Worm (Caenorhabditis elegans) whole organism, L1 larva: Measurements from ENCODE around the gene parp-2.

Experiments used
- C04F5.9 ChIP-seq: sonication (generic microtip); optimal IDR thresholded peaks from 2 replicates; lab custom pipeline; 2016; ENCODE audit warnings: missing genetic modification characterization, missing compliant biosample characterization
- C16A3.4 ChIP-seq: fragments of 150-350 bp; optimal IDR thresholded peaks from 2 replicates; lab custom pipeline; 2014; ENCODE audit warnings: missing biosample characterization, missing genetic modification characterization
- C34B4.2 ChIP-seq: sonication (generic microtip); optimal IDR thresholded peaks from 2 replicates; lab custom pipeline; 2017; ENCODE audit warnings: mild to moderate bottlenecking, missing genetic modification characterization, missing compliant biosample characterization
- Y116A8C.19 ChIP-seq: sonication (generic microtip); optimal IDR thresholded peaks from 2 replicates; lab custom pipeline; 2016; ENCODE audit warnings: missing compliant biosample characterization, missing genetic modification characterization, borderline replicate concordance
- aha-1 ChIP-seq: fragments of 150-350 bp; optimal IDR thresholded peaks from 2 replicates; lab custom pipeline; 2014; ENCODE audit warnings: missing biosample characterization, missing genetic modification characterization
- alr-1 ChIP-seq: fragments of 200-800 bp; sonication (Bioruptor generic); optimal IDR thresholded peaks from 2 replicates; lab custom pipeline; 2018; ENCODE audit warnings: borderline replicate concordance, mild to moderate bottlenecking, missing genetic modification characterization, missing compliant biosample characterization
- blmp-1 ChIP-seq: fragments of 150-350 bp; optimal IDR thresholded peaks from 2 replicates; lab custom pipeline; 2014; ENCODE audit warnings: missing biosample characterization, missing genetic modification characterization
- ceh-8 ChIP-seq: fragments of 200-800 bp; sonication (Bioruptor generic); optimal IDR thresholded peaks from 2 replicates; lab custom pipeline; 2018; ENCODE audit warnings: mild to moderate bottlenecking, missing genetic modification characterization, moderate library complexity, missing compliant biosample characterization
- ceh-90 ChIP-seq: sonication (generic microtip); optimal IDR thresholded peaks from 2 replicates; lab custom pipeline; 2016; ENCODE audit warnings: missing genetic modification characterization, missing compliant biosample characterization
- ces-1 ChIP-seq: fragments of 150-350 bp; optimal IDR thresholded peaks from 2 replicates; lab custom pipeline; 2014; ENCODE audit warnings: missing biosample characterization, missing genetic modification reagents, missing genetic modification characterization
- dpl-1 ChIP-seq, 3 experiments: fragments of 150-350 bp in 2 of 3; sonication (generic microtip) in 1 of 3; optimal IDR thresholded peaks; 2 replicates each; lab custom pipeline; 2014 to 2017; ENCODE audit warnings: missing biosample characterization in 3 of 3, missing genetic modification characterization in 3 of 3, missing genetic modification reagents in 3 of 3
- dsc-1 ChIP-seq: sonication (generic microtip); optimal IDR thresholded peaks from 2 replicates; lab custom pipeline; 2016; ENCODE audit warnings: mild to moderate bottlenecking, missing genetic modification characterization, missing compliant biosample characterization
- efl-3 ChIP-seq: fragments of 200-800 bp; sonication (Bioruptor generic); optimal IDR thresholded peaks from 2 replicates; lab custom pipeline; 2018; ENCODE audit warnings: mild to moderate bottlenecking, missing genetic modification characterization, missing compliant biosample characterization
- egl-13 ChIP-seq: sonication (generic microtip); optimal IDR thresholded peaks from 2 replicates; lab custom pipeline; 2016; ENCODE audit warnings: missing genotype, missing genetic modification reagents, missing genetic modification characterization, missing compliant biosample characterization
- egl-27 ChIP-seq, 2 experiments: fragments of 150-350 bp in 1 of 2; sonication (generic microtip); optimal IDR thresholded peaks; 3 replicates each; lab custom pipeline; 2017 to 2018; ENCODE audit warnings: missing biosample characterization in 2 of 2, missing genetic modification characterization in 2 of 2, missing genetic modification reagents in 2 of 2
- elt-2 ChIP-seq: sonication (generic microtip); optimal IDR thresholded peaks from 2 replicates; lab custom pipeline; 2016; ENCODE audit warnings: missing genetic modification characterization, mild to moderate bottlenecking, inconsistent platforms, missing compliant biosample characterization, missing genetic modification reagents
- ets-5 ChIP-seq: fragments of 200-800 bp; sonication (Bioruptor generic); IDR thresholded peaks from 2 replicates; pipeline ENCODE4 v1.3.6; 2022; ENCODE audit warnings: missing genetic modification characterization, missing compliant biosample characterization
- fos-1 ChIP-seq: fragments of 150-350 bp; optimal IDR thresholded peaks from 2 replicates; lab custom pipeline; 2014; ENCODE audit warnings: missing biosample characterization, missing genetic modification characterization
- grh-1 ChIP-seq: fragments of 200-800 bp; sonication (Bioruptor generic); IDR thresholded peaks from 2 replicates; pipeline ENCODE4 v1.3.6; 2022; ENCODE audit warnings: missing genetic modification reagents, missing genetic modification characterization, missing compliant biosample characterization
- hlh-17 ChIP-seq: fragments of 200-800 bp; sonication (Bioruptor generic); optimal IDR thresholded peaks from 2 replicates; lab custom pipeline; 2018; ENCODE audit warnings: missing genetic modification characterization, mild to moderate bottlenecking, missing compliant biosample characterization, moderate library complexity, borderline replicate concordance
- irx-1 ChIP-seq: sonication (generic microtip); optimal IDR thresholded peaks from 2 replicates; lab custom pipeline; 2016; ENCODE audit warnings: missing genetic modification characterization, missing compliant biosample characterization
- isw-1 ChIP-seq: fragments of 200-800 bp; sonication (Bioruptor generic); IDR thresholded peaks from 2 replicates; pipeline ENCODE4 v1.3.6; 2022; ENCODE audit warnings: missing genetic modification characterization, missing compliant biosample characterization
- lin-13 ChIP-seq: fragments of 150-350 bp; optimal IDR thresholded peaks from 2 replicates; lab custom pipeline; 2014; ENCODE audit warnings: missing biosample characterization, missing genetic modification reagents, missing genetic modification characterization
- lin-14 ChIP-seq: fragments of 200-800 bp; sonication (Bioruptor generic); optimal IDR thresholded peaks from 2 replicates; lab custom pipeline; 2018; ENCODE audit warnings: mild to moderate bottlenecking, missing genetic modification characterization, moderate library complexity, missing compliant biosample characterization
- lin-39 ChIP-seq: fragments of 150-350 bp; optimal IDR thresholded peaks from 2 replicates; lab custom pipeline; 2014; ENCODE audit warnings: missing biosample characterization, missing genetic modification reagents, missing genetic modification characterization
- lir-3 ChIP-seq: sonication (generic microtip); optimal IDR thresholded peaks from 2 replicates; lab custom pipeline; 2016; ENCODE audit warnings: mild to moderate bottlenecking, missing genetic modification characterization, moderate library complexity, missing compliant biosample characterization; ENCODE audit not compliant: poor library complexity
- lsy-2 ChIP-seq, 2 experiments: fragments of 150-350 bp; optimal IDR thresholded peaks; 2 replicates each; lab custom pipeline; 2014; ENCODE audit warnings: missing biosample characterization in 2 of 2, missing genetic modification characterization in 2 of 2
- mdl-1 ChIP-seq, 2 experiments: fragments of 150-350 bp; optimal IDR thresholded peaks; 2 replicates each; lab custom pipeline; 2014 to 2017; ENCODE audit warnings: missing biosample characterization in 2 of 2, missing genetic modification characterization in 2 of 2, inconsistent platforms in 1 of 2
- mef-2 ChIP-seq: fragments of 150-350 bp; optimal IDR thresholded peaks from 2 replicates; lab custom pipeline; 2014; ENCODE audit warnings: missing biosample characterization, missing genetic modification characterization
- nhr-19 ChIP-seq: fragments of 200-800 bp; sonication (Bioruptor generic); conservative IDR thresholded peaks from 2 replicates; pipeline ENCODE4 v1.3.6; 2022; ENCODE audit warnings: missing genetic modification characterization, missing compliant biosample characterization
- nhr-20 ChIP-seq: sonication (generic microtip); optimal IDR thresholded peaks from 2 replicates; lab custom pipeline; 2016; ENCODE audit warnings: mild to moderate bottlenecking, missing genetic modification characterization, missing compliant biosample characterization
- nhr-28 ChIP-seq: fragments of 150-350 bp; optimal IDR thresholded peaks from 2 replicates; lab custom pipeline; 2014; ENCODE audit warnings: missing biosample characterization, missing genetic modification characterization
- nhr-71 ChIP-seq: sonication (generic microtip); optimal IDR thresholded peaks from 2 replicates; lab custom pipeline; 2016; ENCODE audit warnings: mild to moderate bottlenecking, missing genetic modification characterization, moderate library complexity, missing compliant biosample characterization
- nhr-76 ChIP-seq: sonication (generic microtip); optimal IDR thresholded peaks from 2 replicates; lab custom pipeline; 2017; ENCODE audit warnings: missing biosample characterization, missing genetic modification characterization
- nhr-77 ChIP-seq: fragments of 150-350 bp; optimal IDR thresholded peaks from 2 replicates; lab custom pipeline; 2014; ENCODE audit warnings: missing biosample characterization, missing genetic modification characterization
- nhr-84 ChIP-seq: sonication (generic microtip); optimal IDR thresholded peaks from 2 replicates; lab custom pipeline; 2017; ENCODE audit warnings: missing biosample characterization, missing genetic modification characterization
- nhr-90 ChIP-seq: sonication (generic microtip); optimal IDR thresholded peaks from 2 replicates; lab custom pipeline; 2016; ENCODE audit warnings: mild to moderate bottlenecking, missing genetic modification characterization, missing compliant biosample characterization; ENCODE audit not compliant: poor library complexity
- pag-3 ChIP-seq: sonication (generic microtip); optimal IDR thresholded peaks from 2 replicates; lab custom pipeline; 2017; ENCODE audit warnings: missing genetic modification characterization, mild to moderate bottlenecking, missing compliant biosample characterization, antibody characterized with exemption, borderline replicate concordance; ENCODE audit not compliant: insufficient read depth
- skn-1 ChIP-seq: fragments of 150-350 bp; optimal IDR thresholded peaks from 2 replicates; lab custom pipeline; 2014; ENCODE audit warnings: missing biosample characterization, missing genetic modification characterization
- snu-23 ChIP-seq: sonication (generic microtip); optimal IDR thresholded peaks from 2 replicates; lab custom pipeline; 2016; ENCODE audit warnings: missing genetic modification characterization, missing compliant biosample characterization
- sox-4 ChIP-seq: sonication (generic microtip); optimal IDR thresholded peaks from 2 replicates; lab custom pipeline; 2016; ENCODE audit warnings: missing genetic modification characterization, missing compliant biosample characterization
- sup-37 ChIP-seq: fragments of 200-800 bp; sonication (Bioruptor generic); optimal IDR thresholded peaks from 2 replicates; lab custom pipeline; 2018; ENCODE audit warnings: mild to moderate bottlenecking, missing genetic modification characterization, missing compliant biosample characterization
- unc-130 ChIP-seq: fragments of 150-350 bp; optimal IDR thresholded peaks from 2 replicates; lab custom pipeline; 2017; ENCODE audit warnings: missing biosample characterization, missing genetic modification characterization, inconsistent platforms
- unc-30 ChIP-seq: sonication (generic microtip); optimal IDR thresholded peaks from 2 replicates; lab custom pipeline; 2017; ENCODE audit warnings: missing biosample characterization, missing genetic modification characterization
- unc-86 ChIP-seq: sonication (generic microtip); optimal IDR thresholded peaks from 2 replicates; lab custom pipeline; 2016; ENCODE audit warnings: missing genetic modification characterization, missing compliant biosample characterization
- unc-98 ChIP-seq: fragments of 200-800 bp; sonication (Bioruptor generic); IDR thresholded peaks from 2 replicates; pipeline ENCODE4 v1.3.6; 2022; ENCODE audit warnings: missing genetic modification characterization, missing compliant biosample characterization
- xbp-1 ChIP-seq: sonication (generic microtip); optimal IDR thresholded peaks from 2 replicates; lab custom pipeline; 2016; ENCODE audit warnings: missing genetic modification characterization, missing compliant biosample characterization
- zip-4 ChIP-seq: fragments of 200-800 bp; sonication (Bioruptor generic); optimal IDR thresholded peaks from 2 replicates; lab custom pipeline; 2018; ENCODE audit warnings: mild to moderate bottlenecking, missing genetic modification characterization, moderate library complexity, missing compliant biosample characterization
- ztf-11 ChIP-seq, 2 experiments: sonication (generic microtip); optimal IDR thresholded peaks; 2 replicates each; lab custom pipeline; 2016 to 2017; ENCODE audit warnings: missing genetic modification characterization in 2 of 2, missing biosample characterization in 1 of 2, missing compliant biosample characterization in 1 of 2

The parp-2 gene

ce11 chrII:9605954-9606353 is 13.1 kb downstream of the parp-2 start (continued):
- TF ChIP-seq nhr-76 = no peak
- TF ChIP-seq lin-39 (tag; lab: Kevin White, UChicago) = peak; percentile 47
- no peak for TF ChIP-seq hlh-17
- TF ChIP-seq sox-4 (tag; lab: Kevin White, UChicago) = no peak
- TF ChIP-seq mef-2 (tag; lab: Kevin White, UChicago) = no peak
- no peak for TF ChIP-seq egl-27 (tag; optimal IDR thresholded peaks at IDR 0.05; lab: Kevin White, UChicago)
- TF ChIP-seq grh-1 (GFP tag; lab: Robert Waterston, UW) = no peak
- TF ChIP-seq snu-23 (GFP tag; lab: Kevin White, UChicago) = peak; percentile 8
- no peak for TF ChIP-seq unc-130
- TF ChIP-seq dpl-1 (GFP tag; optimal IDR thresholded peaks at IDR 0.05; lab: Kevin White, UChicago) = no peak
- TF ChIP-seq ceh-8 = no peak
- TF ChIP-seq efl-3 (GFP tag; lab: Kevin White, UChicago) = no peak
- no peak for TF ChIP-seq irx-1 (tag; lab: Kevin White, UChicago)
- TF ChIP-seq ceh-90 (tag; lab: Kevin White, UChicago) = no peak
- no peak for TF ChIP-seq mdl-1 (tag; optimal IDR thresholded peaks at IDR 0.05; lab: Kevin White, UChicago)
- peak; percentile 39 for TF ChIP-seq nhr-19 (GFP tag; lab: Robert Waterston, UW)
- no peak for TF ChIP-seq zip-4
- no peak for TF ChIP-seq nhr-28
- no peak for TF ChIP-seq Y116A8C.19
- peak; percentile 45 for TF ChIP-seq nhr-71
- TF ChIP-seq unc-30 (tag; lab: Kevin White, UChicago) = no peak
- no peak for TF ChIP-seq isw-1 (GFP tag; lab: Robert Waterston, UW)
- TF ChIP-seq aha-1 (tag; lab: Kevin White, UChicago) = no peak
- TF ChIP-seq lir-3 (tag; lab: Kevin White, UChicago) = no peak
- no peak for TF ChIP-seq C16A3.4 (tag; lab: Kevin White, UChicago)
- TF ChIP-seq pag-3 = no peak
- no peak for TF ChIP-seq C04F5.9 (tag; lab: Kevin White, UChicago)
- TF ChIP-seq alr-1 (tag; lab: Kevin White, UChicago) = no peak
- TF ChIP-seq egl-13 (tag; lab: Kevin White, UChicago) = no peak
- no peak for TF ChIP-seq C34B4.2 (tag; lab: Kevin White, UChicago)
- TF ChIP-seq sup-37 (GFP tag; lab: Kevin White, UChicago) = no peak
- no peak for TF ChIP-seq nhr-90 (tag; lab: Kevin White, UChicago)
- TF ChIP-seq skn-1 (tag; lab: Kevin White, UChicago) = no peak
- no peak for TF ChIP-seq ets-5 (GFP tag; lab: Robert Waterston, UW)
- TF ChIP-seq nhr-20 (tag; lab: Kevin White, UChicago) = peak; percentile 74
- TF ChIP-seq nhr-77 (tag; lab: Kevin White, UChicago) = no peak
- no peak for TF ChIP-seq xbp-1 (tag; lab: Kevin White, UChicago)
- no peak for TF ChIP-seq unc-98
- no peak for TF ChIP-seq fos-1 (tag; lab: Kevin White, UChicago)
- TF ChIP-seq lin-14 (GFP tag; lab: Kevin White, UChicago) = peak; percentile 43
- TF ChIP-seq ztf-11 (tag; optimal IDR thresholded peaks at IDR 0.05; lab: Kevin White, UChicago) = no peak
- no peak for TF ChIP-seq elt-2 (tag; lab: Kevin White, UChicago)
- TF ChIP-seq lin-13 (GFP tag; lab: Kevin White, UChicago) = no peak
- TF ChIP-seq lsy-2 (tag; optimal IDR thresholded peaks at IDR 0.05; lab: Kevin White, UChicago) = peak in 1 of 2 experiments; percentile 32
- no peak for TF ChIP-seq ces-1
- TF ChIP-seq unc-86 (tag; lab: Kevin White, UChicago) = no peak
- peak; percentile 78 for TF ChIP-seq blmp-1
- no peak for TF ChIP-seq dsc-1 (tag; lab: Kevin White, UChicago)
- TF ChIP-seq nhr-84 (tag; lab: Kevin White, UChicago) = no peak
